Fruit fly (Drosophila melanogaster): Measurements from ENCODE around the gene pyd.

dm6 chr3R:8863094-8863865, 68.4 kb downstream of the pyd start:
- TF ChIP-seq psq (optimal IDR thresholded peaks at IDR 0.05), result no peak
- TF ChIP-seq h (optimal IDR thresholded peaks at IDR 0.05), result no peak
- no peak for TF ChIP-seq ttk (optimal IDR thresholded peaks at IDR 0.05)
- TF ChIP-seq insv (optimal IDR thresholded peaks at IDR 0.05), result no peak
- TF ChIP-seq Myc (optimal IDR thresholded peaks at IDR 0.05), result no peak
- no peak for TF ChIP-seq Sin3A (optimal IDR thresholded peaks at IDR 0.05)

Data from Kc167 (cell line).